Worm (Caenorhabditis elegans) whole organism, L3 larva: ENCODE data around the gene lias-1.

Experiments used
- aly-2 ChIP-seq: fragments of 150-350 bp; optimal IDR thresholded peaks from 2 replicates; lab custom pipeline; 2014; ENCODE audit warnings: missing biosample characterization, missing genetic modification characterization
- ama-1 ChIP-seq: fragments of 150-350 bp; optimal IDR thresholded peaks from 2 replicates; lab custom pipeline; 2018
- ceh-9 ChIP-seq: sonication (generic microtip); optimal IDR thresholded peaks from 2 replicates; lab custom pipeline; 2018; ENCODE audit warnings: missing biosample characterization, missing genetic modification characterization
- elt-3 ChIP-seq, 3 experiments: fragments of 150-350 bp in 1 of 3; sonication (generic microtip) in 2 of 3; optimal IDR thresholded peaks; 2 replicates in 2 of 3; 4 replicates in 1 of 3; lab custom pipeline; 2014 to 2017; ENCODE audit warnings: missing biosample characterization in 3 of 3, missing genetic modification characterization in 3 of 3
- fos-1 ChIP-seq: fragments of 150-350 bp; optimal IDR thresholded peaks from 2 replicates; lab custom pipeline; 2014; ENCODE audit warnings: missing biosample characterization, missing genetic modification characterization
- jun-1 ChIP-seq: fragments of 150-350 bp; optimal IDR thresholded peaks from 2 replicates; lab custom pipeline; 2014; ENCODE audit warnings: missing biosample characterization, missing genetic modification reagents, missing genetic modification characterization
- pha-4 ChIP-seq: fragments of 150-350 bp; optimal IDR thresholded peaks from 2 replicates; lab custom pipeline; 2014; ENCODE audit warnings: missing biosample characterization, missing genetic modification reagents, missing genetic modification characterization
- snpc-4 ChIP-seq: fragments of 150-350 bp; optimal IDR thresholded peaks from 2 replicates; lab custom pipeline; 2014; ENCODE audit warnings: missing biosample characterization, missing genetic modification characterization
- zag-1 ChIP-seq: fragments of 150-350 bp; optimal IDR thresholded peaks from 2 replicates; lab custom pipeline; 2014; ENCODE audit warnings: missing biosample characterization, missing genetic modification characterization

- no peak for TF ChIP-seq pha-4 (tag; lab: Kevin White, UChicago)
- TF ChIP-seq snpc-4, result no peak
- no peak for TF ChIP-seq aly-2
- TF ChIP-seq zag-1, result no peak
- TF ChIP-seq fos-1 (tag; lab: Kevin White, UChicago), result no peak
- no peak for TF ChIP-seq ama-1 (lab: Kevin White, UChicago)
- no peak for TF ChIP-seq jun-1 (tag; lab: Kevin White, UChicago)
- no peak for TF ChIP-seq ceh-9 (tag; lab: Kevin White, UChicago)
- no peak for TF ChIP-seq elt-3 (tag; optimal IDR thresholded peaks at IDR 0.05; lab: Kevin White, UChicago)
Observed at ce11 chrIII:3476245-3476644, 28.7 kb downstream of the lias-1 start.
